Worm (Caenorhabditis elegans): ENCODE data around the gene siah-1.

siah-1 gene

DNA sequence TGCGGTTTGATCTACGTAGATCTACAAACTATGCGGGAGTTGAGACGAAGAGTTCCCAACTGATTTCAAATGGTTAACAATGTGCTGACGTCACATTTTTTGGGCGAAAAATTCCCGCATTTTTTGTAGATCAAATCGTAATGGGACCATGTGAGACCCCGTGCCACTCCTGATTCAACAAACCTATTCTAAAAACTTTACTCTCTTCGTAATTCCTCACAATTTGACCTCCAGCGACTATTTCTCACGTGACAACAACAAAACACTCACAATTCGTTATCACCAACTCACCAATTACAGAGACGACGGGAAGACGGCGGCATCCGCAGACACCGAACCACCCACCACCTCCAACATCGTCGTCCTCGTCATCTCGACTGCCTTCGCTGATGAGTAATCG is at the start of gene siah-1:
Gene siah-1, plus strand, starts transcription at position 301 of the 400 bp plus-strand sequence.
- no peak for TF ChIP-seq ztf-23 (GFP tag; IDR thresholded peaks at IDR 0.05)

DNA sequence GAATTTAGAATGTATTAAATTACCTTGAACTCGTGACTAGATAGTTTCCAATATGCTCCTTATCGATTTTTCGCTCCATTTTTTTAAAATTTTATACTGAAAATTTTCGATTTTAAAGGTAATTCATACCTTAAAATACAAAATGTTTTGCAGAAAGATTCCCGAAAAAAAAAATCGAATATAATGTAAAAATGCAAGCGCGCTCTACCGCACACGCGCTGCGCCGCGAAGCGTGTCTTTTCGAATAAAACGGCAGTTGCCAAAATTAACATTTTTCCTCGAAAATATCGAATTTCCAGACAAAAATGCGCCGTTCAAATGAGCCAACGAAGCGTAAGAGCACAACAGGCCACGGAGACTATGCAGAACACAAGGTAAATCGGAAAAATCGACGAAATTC is 49.2 kb upstream of the siah-1 start, which contains the start of the genes taf-6.2 and Y37E11AL.3:
Gene taf-6.2, minus strand, starts transcription at position 96 of the 400 bp plus-strand sequence.
Gene Y37E11AL.3, plus strand, starts transcription at position 298 of the 400 bp plus-strand sequence.
- no peak for TF ChIP-seq tab-1 (GFP tag; IDR thresholded peaks at IDR 0.05)
- no peak; the same call in 1 of the 2 replicates for TF ChIP-seq T22C8.4 (GFP tag; IDR thresholded peaks at IDR 0.05)
- 0 out of 2 replicates have a peak, but pooled peaks have one; percentile 18 for TF ChIP-seq flt-1 (GFP tag; IDR thresholded peaks at IDR 0.05)

DNA sequence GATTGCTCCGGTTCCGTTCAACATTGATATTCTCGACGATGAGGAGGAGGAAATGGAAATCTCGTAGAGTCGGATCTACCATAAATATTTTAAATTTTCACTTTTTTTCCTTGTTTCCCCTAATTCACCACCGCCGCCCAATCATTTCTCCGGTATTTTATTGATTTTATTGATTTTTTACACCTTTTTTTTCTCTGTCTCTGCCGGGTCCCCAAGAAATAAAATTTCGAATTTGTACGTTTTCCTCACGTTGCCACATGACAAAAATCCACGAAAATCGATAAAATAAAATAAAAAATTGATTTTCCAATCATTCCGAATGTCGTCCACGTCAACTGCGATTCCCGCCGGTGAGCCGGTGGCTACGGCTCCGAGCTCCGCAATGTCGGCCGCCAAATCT is 45.6 kb upstream of the siah-1 start, which contains the start of gene Y37E11AL.2:
Gene Y37E11AL.2, plus strand, starts transcription at position 301 of the 400 bp plus-strand sequence.
- TF ChIP-seq T22C8.4 (GFP tag; IDR thresholded peaks at IDR 0.05) (peak; percentile 20; the same call in 1 of the 2 replicates), med-1 (GFP tag; optimal IDR thresholded peaks at IDR 0.05; ENCODE audit: insufficient read depth) (no peak)

DNA sequence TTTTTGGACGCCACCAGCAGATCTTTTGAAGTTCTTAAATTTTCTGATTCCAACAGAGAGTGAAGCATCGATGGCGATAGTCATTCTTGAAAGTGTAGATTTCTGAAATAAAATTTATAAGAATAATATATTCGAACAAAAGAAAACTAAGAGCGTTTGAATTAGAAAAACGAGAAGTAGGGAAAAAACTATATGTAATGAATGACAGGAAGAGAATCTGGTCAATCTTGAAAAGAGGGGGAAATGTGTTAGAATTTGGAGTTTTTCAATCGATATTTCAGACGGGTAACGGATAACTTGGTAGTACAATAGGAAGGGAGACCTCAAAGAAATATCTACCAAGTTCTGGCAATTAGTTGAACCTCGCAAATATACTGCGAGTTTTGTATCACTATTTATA is 43.3 kb upstream of the siah-1 start, which contains the start of gene Y37E11AL.9:
Gene Y37E11AL.9, minus strand, starts transcription at position 101 of the 400 bp plus-strand sequence.
- no peak for TF ChIP-seq tab-1 (GFP tag; IDR thresholded peaks at IDR 0.05)

DNA sequence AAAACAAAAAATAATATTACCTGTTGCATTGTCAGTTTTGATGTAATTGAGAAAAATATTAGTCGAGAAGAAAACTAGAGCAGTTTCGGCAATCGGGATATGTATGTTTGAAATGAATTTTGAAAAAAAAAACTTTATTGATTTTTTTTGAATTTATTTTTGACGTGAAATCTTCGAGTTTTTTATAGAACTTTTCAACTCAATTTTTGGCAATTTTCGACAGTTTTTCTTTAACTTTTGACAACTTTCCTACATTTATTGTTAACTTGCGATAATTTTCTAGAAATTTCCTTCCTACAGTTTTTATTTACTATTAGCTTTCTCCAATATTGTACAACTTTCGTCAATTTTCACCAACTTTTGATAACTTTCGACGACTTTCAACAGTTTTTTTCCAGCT is 42.0 kb upstream of the siah-1 start, which contains the start of gene Y37E11AL.12:
Gene Y37E11AL.12, minus strand, starts transcription at position 101 of the 400 bp plus-strand sequence.
- no peak for TF ChIP-seq klf-2 (GFP tag; conservative IDR thresholded peaks at IDR 0.05)
- TF ChIP-seq ztf-29 (GFP tag; IDR thresholded peaks at IDR 0.05): no peak
- TF ChIP-seq cog-1 (tag; optimal IDR thresholded peaks at IDR 0.05): no peak
- TF ChIP-seq T22C8.4 (GFP tag; IDR thresholded peaks at IDR 0.05): no peak
- no peak for TF ChIP-seq tab-1 (GFP tag; IDR thresholded peaks at IDR 0.05)
- no peak for TF ChIP-seq ref-1 (GFP tag; conservative IDR thresholded peaks at IDR 0.05)
- TF ChIP-seq ztf-23 (GFP tag; IDR thresholded peaks at IDR 0.05): no peak
- TF ChIP-seq flt-1 (GFP tag; IDR thresholded peaks at IDR 0.05): no peak
- no peak for TF ChIP-seq med-1 (GFP tag; optimal IDR thresholded peaks at IDR 0.05; ENCODE audit: insufficient read depth)

DNA sequence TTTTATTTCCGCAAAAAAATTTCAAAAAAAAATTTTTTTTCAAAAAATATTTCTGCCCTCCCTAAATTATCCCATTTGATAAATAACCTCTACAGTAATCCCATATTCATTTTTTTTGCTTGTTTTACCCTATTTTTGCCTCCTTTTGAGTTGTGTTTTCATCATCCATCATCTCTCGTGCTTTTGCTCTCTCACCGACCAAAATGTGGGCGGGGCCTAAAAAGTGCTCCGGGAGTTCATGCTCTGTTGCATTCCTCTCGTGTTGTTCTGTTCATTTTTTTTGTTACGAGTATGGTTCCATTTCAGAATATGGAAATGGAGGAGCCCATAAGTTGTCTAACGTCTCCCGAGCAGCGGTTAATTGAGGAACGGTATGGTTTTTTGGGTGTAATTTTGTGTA is 34.6 kb upstream of the siah-1 start, which contains the start of gene Y37E11AL.1:
Gene Y37E11AL.1, plus strand, starts transcription at position 301 of the 400 bp plus-strand sequence.
- TF ChIP-seq flt-1 (GFP tag; IDR thresholded peaks at IDR 0.05): no peak
- TF ChIP-seq cog-1 (tag; optimal IDR thresholded peaks at IDR 0.05): no peak
- TF ChIP-seq ztf-23 (GFP tag; IDR thresholded peaks at IDR 0.05): no peak
- TF ChIP-seq klf-2 (GFP tag; conservative IDR thresholded peaks at IDR 0.05): no peak
- TF ChIP-seq med-1 (GFP tag; optimal IDR thresholded peaks at IDR 0.05; ENCODE audit: insufficient read depth): no peak
- no peak for TF ChIP-seq ref-1 (GFP tag; conservative IDR thresholded peaks at IDR 0.05)
- TF ChIP-seq ztf-29 (GFP tag; IDR thresholded peaks at IDR 0.05): no peak
- no peak for TF ChIP-seq tab-1 (GFP tag; IDR thresholded peaks at IDR 0.05)
- TF ChIP-seq T22C8.4 (GFP tag; IDR thresholded peaks at IDR 0.05): no peak

DNA sequence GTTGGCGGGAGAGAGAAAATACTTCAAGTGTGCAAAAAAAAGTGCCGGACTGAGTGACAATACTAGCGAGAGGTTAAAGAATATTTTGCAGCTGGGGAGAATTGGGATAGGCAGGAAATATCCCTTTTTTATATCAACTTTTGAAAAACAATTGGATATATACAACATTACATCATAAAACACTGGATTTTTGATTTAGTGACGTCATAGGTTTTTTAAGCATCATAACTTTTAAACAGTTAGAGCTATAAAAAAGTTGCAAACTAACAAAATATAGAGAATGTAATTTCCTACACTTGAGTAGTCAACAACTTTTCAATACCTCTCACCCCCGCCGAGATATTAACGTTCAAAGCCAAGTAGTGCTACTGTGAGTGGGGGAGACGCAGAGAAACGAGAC is 33.1 kb upstream of the siah-1 start:
- no peak for TF ChIP-seq flt-1 (GFP tag; IDR thresholded peaks at IDR 0.05)
- no peak for TF ChIP-seq klf-2 (GFP tag; conservative IDR thresholded peaks at IDR 0.05)
- no peak for TF ChIP-seq tab-1 (GFP tag; IDR thresholded peaks at IDR 0.05)

DNA sequence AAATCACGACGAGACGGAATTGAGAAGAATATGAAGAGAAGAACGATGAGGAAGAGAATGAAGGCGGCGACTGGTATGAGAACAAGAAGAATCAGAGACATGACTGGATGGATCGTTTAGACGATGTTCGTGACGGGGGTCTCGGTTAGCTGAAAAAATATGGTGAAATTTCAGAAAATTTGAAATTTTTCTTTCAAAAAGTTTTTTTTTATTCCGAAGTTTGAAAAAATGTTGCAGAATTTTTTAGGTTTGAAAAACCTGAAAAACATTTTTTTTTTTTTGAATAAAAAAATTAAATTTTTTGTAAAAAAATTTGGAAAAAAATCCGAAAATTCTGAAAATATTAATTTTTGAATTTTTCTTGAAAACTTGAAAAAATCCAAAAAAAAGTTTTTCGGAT is 24.8 kb upstream of the siah-1 start, which contains the start of gene Y37E11AM.3:
Gene Y37E11AM.3, minus strand, starts transcription at position 101 of the 400 bp plus-strand sequence.
- no peak for TF ChIP-seq ref-1 (GFP tag; conservative IDR thresholded peaks at IDR 0.05)
- no peak for TF ChIP-seq cog-1 (tag; optimal IDR thresholded peaks at IDR 0.05)
- TF ChIP-seq klf-2 (GFP tag; conservative IDR thresholded peaks at IDR 0.05): no peak
- no peak for TF ChIP-seq flt-1 (GFP tag; IDR thresholded peaks at IDR 0.05)
- no peak for TF ChIP-seq T22C8.4 (GFP tag; IDR thresholded peaks at IDR 0.05)
- no peak for TF ChIP-seq med-1 (GFP tag; optimal IDR thresholded peaks at IDR 0.05; ENCODE audit: insufficient read depth)
- no peak for TF ChIP-seq tab-1 (GFP tag; IDR thresholded peaks at IDR 0.05)
- no peak for TF ChIP-seq ztf-29 (GFP tag; IDR thresholded peaks at IDR 0.05)
- no peak for TF ChIP-seq ztf-23 (GFP tag; IDR thresholded peaks at IDR 0.05)

DNA sequence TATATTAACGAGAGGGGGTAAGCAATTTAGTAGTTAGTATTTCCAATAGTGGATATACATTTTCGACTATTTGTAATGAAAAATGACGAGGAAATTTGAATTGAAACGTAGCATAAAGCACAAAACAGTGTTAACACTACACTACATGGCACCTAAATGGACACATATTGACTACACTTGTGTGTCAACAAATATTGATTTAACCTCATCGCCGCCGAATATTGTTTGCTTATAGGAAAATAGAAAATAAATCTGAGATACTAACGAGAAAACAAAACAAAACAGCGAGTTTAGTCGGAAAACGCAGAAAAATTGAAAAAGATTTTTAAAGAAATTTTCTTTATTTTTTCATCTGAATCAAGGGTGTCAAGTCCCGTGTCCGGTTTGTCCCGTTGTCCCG is 23.2 kb upstream of the siah-1 start:
- TF ChIP-seq ztf-29 (GFP tag; IDR thresholded peaks at IDR 0.05) (no peak), klf-2 (GFP tag; conservative IDR thresholded peaks at IDR 0.05) (no peak)

DNA sequence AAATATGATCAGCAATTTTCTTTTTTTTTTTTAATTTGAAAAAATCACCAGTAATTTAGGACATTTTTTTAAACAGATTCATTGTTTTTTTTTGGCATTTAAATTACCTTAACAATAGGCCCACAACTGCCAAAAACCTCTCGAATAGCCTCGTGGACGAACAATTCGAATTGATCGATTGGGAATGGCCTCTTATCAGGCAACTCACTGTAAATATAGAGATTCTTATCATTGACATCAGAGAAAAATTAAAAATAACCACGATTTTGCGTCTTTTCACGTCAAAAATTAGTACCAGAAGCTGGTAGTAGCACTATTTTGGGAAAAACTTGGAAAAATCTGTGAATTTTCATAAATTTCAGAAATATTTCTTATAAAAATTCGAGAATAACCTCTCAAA is 21.9 kb upstream of the siah-1 start:
- no peak for TF ChIP-seq cog-1 (tag; optimal IDR thresholded peaks at IDR 0.05)

DNA sequence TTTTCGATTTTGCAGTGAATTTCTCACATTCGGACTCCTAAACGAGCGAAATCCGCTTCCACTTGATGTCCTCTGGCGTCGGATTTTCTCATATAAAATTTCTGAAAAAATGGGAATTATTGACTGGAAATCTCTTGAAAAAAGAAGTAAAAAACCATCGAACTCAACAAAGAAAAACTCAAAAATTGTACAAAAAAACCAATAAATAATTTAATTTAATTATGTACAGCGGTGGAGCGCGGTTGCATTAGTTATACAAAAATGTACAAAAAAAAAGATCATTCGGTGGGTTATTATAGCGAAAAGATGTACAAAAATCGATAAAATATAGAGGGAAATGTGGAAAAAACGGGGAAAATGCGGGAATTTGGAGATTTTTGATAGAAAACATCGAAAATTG is 21.2 kb upstream of the siah-1 start, which contains the start of gene Y37E11AM.4:
Gene Y37E11AM.4, minus strand, starts transcription at position 101 of the 400 bp plus-strand sequence.
- TF ChIP-seq tab-1 (GFP tag; IDR thresholded peaks at IDR 0.05) (no peak), cog-1 (tag; optimal IDR thresholded peaks at IDR 0.05) (no peak), ref-1 (GFP tag; conservative IDR thresholded peaks at IDR 0.05) (no peak), ztf-29 (GFP tag; IDR thresholded peaks at IDR 0.05) (no peak), ztf-23 (GFP tag; IDR thresholded peaks at IDR 0.05) (no peak), klf-2 (GFP tag; conservative IDR thresholded peaks at IDR 0.05) (no peak)

DNA sequence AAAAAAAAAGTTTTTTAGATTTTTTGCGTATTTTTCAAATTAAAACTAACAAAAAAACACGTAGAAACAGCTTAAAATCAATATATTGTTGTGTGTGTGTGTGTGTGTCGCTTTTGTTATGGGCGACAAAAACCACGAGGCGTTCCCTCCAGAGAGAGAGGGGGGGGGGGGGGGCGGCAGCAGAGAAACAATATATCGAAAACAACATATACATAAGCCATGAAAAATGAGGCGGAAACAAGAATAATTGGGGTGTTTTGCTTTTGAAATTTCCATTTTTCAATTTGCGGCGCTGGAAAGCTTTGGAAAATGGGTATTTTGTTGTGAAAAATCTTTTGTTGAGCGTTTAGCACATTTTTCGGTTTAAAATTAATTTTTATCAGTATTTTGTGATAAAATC is 18.5 kb upstream of the siah-1 start, which contains the start of gene Y37E11AM.2:
Gene Y37E11AM.2, minus strand, starts transcription at position 101 of the 400 bp plus-strand sequence.
- TF ChIP-seq T22C8.4 (GFP tag; IDR thresholded peaks at IDR 0.05) (no peak), tab-1 (GFP tag; IDR thresholded peaks at IDR 0.05) (no peak), ref-1 (GFP tag; conservative IDR thresholded peaks at IDR 0.05) (no peak), flt-1 (GFP tag; IDR thresholded peaks at IDR 0.05) (no peak), klf-2 (GFP tag; conservative IDR thresholded peaks at IDR 0.05) (no peak), ztf-29 (GFP tag; IDR thresholded peaks at IDR 0.05) (no peak), med-1 (GFP tag; optimal IDR thresholded peaks at IDR 0.05; ENCODE audit: insufficient read depth) (no peak), cog-1 (tag; optimal IDR thresholded peaks at IDR 0.05) (no peak), ztf-23 (GFP tag; IDR thresholded peaks at IDR 0.05) (no peak)

Data from whole organism, midembryonic.